Fruit fly (Drosophila melanogaster): Measurements from ENCODE around the gene Ir85a.

- TF ChIP-seq D1 (tag; optimal IDR thresholded peaks at IDR 0.05) (no peak), CG13204 (GFP tag; optimal IDR thresholded peaks at IDR 0.05) (no peak), Snoo (tag; optimal IDR thresholded peaks at IDR 0.05) (no peak), CG32121 (GFP tag; IDR thresholded peaks at IDR 0.05) (no peak), Ets98B (GFP tag; IDR thresholded peaks at IDR 0.05) (no peak), gl (tag; optimal IDR thresholded peaks at IDR 0.05) (no peak), CG4496 (GFP tag; IDR thresholded peaks at IDR 0.05) (no peak), Pif1B (GFP tag; optimal IDR thresholded peaks at IDR 0.05) (no peak), CG10348 (GFP tag; IDR thresholded peaks at IDR 0.05) (no peak), CG15710 (tag; optimal IDR thresholded peaks at IDR 0.05) (no peak), CG14655 (GFP tag; optimal IDR thresholded peaks at IDR 0.05) (no peak), CG12605 (GFP tag; IDR thresholded peaks at IDR 0.05) (no peak)
Measured at dm6 chr3R:8748776-8749126, 45.7 kb upstream of the Ir85a start.

Data from whole organism, pupa.